In genomic region chr3R:20308972-20309660, dm6 we compare ENCODE assay signal across 1 fruit fly cellular context.
TF ChIP-seq lines count a peak whose summit lies in the region.

TSS of gene Orp8 (plus strand) at chr3R:20309344.

TF ChIP-seq in whole organism, embryonic, 481 proteins besides CTCF, POLR2A, EP300 and RAD21 (continued from another document):
- TF ChIP-seq CG4707 (GFP tag; optimal IDR thresholded peaks at IDR 0.05; lab: Kevin White, UChicago) (no peak), fd3F (GFP tag; optimal IDR thresholded peaks at IDR 0.05; lab: Kevin White, UChicago) (no peak), TFAM (GFP tag; optimal IDR thresholded peaks at IDR 0.05; lab: Kevin White, UChicago) (no peak), CG4360 (GFP tag; IDR thresholded peaks at IDR 0.05; lab: Robert Waterston, UW) (no peak), Hsf (GFP tag; optimal IDR thresholded peaks at IDR 0.05; lab: Kevin White, UChicago) (no peak), CG13624 (GFP tag; optimal IDR thresholded peaks at IDR 0.05; lab: Kevin White, UChicago) (no peak), CG11560 (tag; IDR thresholded peaks at IDR 0.05; lab: Robert Waterston, UW) (no peak), CG16815 (GFP tag; optimal IDR thresholded peaks at IDR 0.05; lab: Kevin White, UChicago) (no peak), CG12299 (tag; optimal IDR thresholded peaks at IDR 0.05; lab: Kevin White, UChicago) (peak; percentile 43), CkIIα-i1 (GFP tag; IDR thresholded peaks at IDR 0.05; lab: Robert Waterston, UW) (no peak), CG43689 (GFP tag; IDR thresholded peaks at IDR 0.05; lab: Robert Waterston, UW) (no peak), kah (GFP tag; optimal IDR thresholded peaks at IDR 0.05; lab: Kevin White, UChicago) (no peak), CG10209 (GFP tag; optimal IDR thresholded peaks at IDR 0.05; lab: Kevin White, UChicago) (no peak), CG11398 (GFP tag; optimal IDR thresholded peaks at IDR 0.05; lab: Kevin White, UChicago) (peak; percentile 13), Rx (GFP tag; IDR thresholded peaks at IDR 0.05; lab: Robert Waterston, UW) (no peak), ato (GFP tag; IDR thresholded peaks at IDR 0.05; lab: Robert Waterston, UW; ENCODE audit: partially characterized antibody) (no peak), CG12391 (tag; optimal IDR thresholded peaks at IDR 0.05; lab: Kevin White, UChicago) (peak; percentile 24), Side (GFP tag; optimal IDR thresholded peaks at IDR 0.05; lab: Kevin White, UChicago) (peak; percentile 37), stwl (tag; optimal IDR thresholded peaks at IDR 0.05; lab: Kevin White, UChicago) (peak; percentile 54)
